Fruit fly (Drosophila melanogaster) whole organism, embryonic: ENCODE data around the gene fwe.
A peak's percentile ranks its signal among the peaks of the same experiment; 100 is the strongest.

Source experiments
- Ada2b ChIP-seq: fragments of 200-800 bp; sonication (Bioruptor generic); IDR thresholded peaks from 2 replicates; pipeline ENCODE4 v1.3.6; 2022; ENCODE audit warnings: missing biosample characterization, missing genetic modification characterization
- B-H2 ChIP-seq: fragments of 200-800 bp; sonication (Bioruptor generic); optimal IDR thresholded peaks from 2 replicates; lab custom pipeline; 2018; ENCODE audit warnings: missing biosample characterization, mild to moderate bottlenecking, missing genetic modification characterization
- BEAF-32 ChIP-seq: fragments of 200-800 bp; sonication (Bioruptor generic); optimal IDR thresholded peaks from 3 replicates; lab custom pipeline; 2017; ENCODE audit warnings: missing biosample characterization, missing genetic modification characterization, mild to moderate bottlenecking, moderate library complexity, missing genetic modification reagents
- CG10431 ChIP-seq: fragments of 200-800 bp; sonication (Bioruptor generic); optimal IDR thresholded peaks from 3 replicates; lab custom pipeline; 2018; ENCODE audit warnings: missing biosample characterization, mild to moderate bottlenecking, missing genetic modification characterization
- CG11504 ChIP-seq: fragments of 200-800 bp; sonication (Bioruptor generic); optimal IDR thresholded peaks from 3 replicates; lab custom pipeline; 2019; ENCODE audit warnings: missing biosample characterization, mild to moderate bottlenecking, missing genetic modification characterization, moderate library complexity
- CG11695 ChIP-seq: fragments of 200-800 bp; sonication (Bioruptor generic); IDR thresholded peaks from 3 replicates; pipeline ENCODE4 v1.3.6; 2022; ENCODE audit warnings: missing biosample characterization, missing genetic modification characterization
- CG13894 ChIP-seq: fragments of 200-800 bp; sonication (Bioruptor generic); optimal IDR thresholded peaks from 3 replicates; lab custom pipeline; 2018; ENCODE audit warnings: missing biosample characterization, mild to moderate bottlenecking, missing genetic modification characterization, moderate library complexity
- CG14441 ChIP-seq: fragments of 200-800 bp; sonication (Bioruptor generic); IDR thresholded peaks from 2 replicates; pipeline ENCODE4 v1.3.6; 2022; ENCODE audit warnings: missing biosample characterization, missing genetic modification characterization
- CG15269 ChIP-seq: fragments of 200-800 bp; sonication (Bioruptor generic); optimal IDR thresholded peaks from 2 replicates; lab custom pipeline; 2018; ENCODE audit warnings: missing biosample characterization, mild to moderate bottlenecking, missing genetic modification characterization, moderate library complexity
- CG15601 ChIP-seq: fragments of 200-800 bp; sonication (Bioruptor generic); optimal IDR thresholded peaks from 3 replicates; lab custom pipeline; 2019; ENCODE audit warnings: missing biosample characterization, mild to moderate bottlenecking, missing genetic modification characterization, moderate library complexity
- CG17328 ChIP-seq: fragments of 200-800 bp; sonication (Bioruptor generic); IDR thresholded peaks from 2 replicates; pipeline ENCODE4 v1.3.6; 2022; ENCODE audit warnings: missing biosample characterization, missing genetic modification characterization
- CG2889 ChIP-seq: fragments of 200-800 bp; sonication (Bioruptor generic); IDR thresholded peaks from 3 replicates; pipeline ENCODE4 v1.3.6; 2022; ENCODE audit warnings: missing biosample characterization, missing genetic modification characterization
- CG30431 ChIP-seq: fragments of 200-800 bp; sonication (Bioruptor generic); optimal IDR thresholded peaks from 2 replicates; lab custom pipeline; 2017; ENCODE audit warnings: missing biosample characterization, missing genetic modification characterization
- CG32532 ChIP-seq: fragments of 200-800 bp; sonication (Bioruptor generic); IDR thresholded peaks from 2 replicates; pipeline ENCODE4 v1.3.6; 2022; ENCODE audit warnings: missing biosample characterization, missing genetic modification characterization
- CG3281 ChIP-seq: fragments of 200-800 bp; sonication (Bioruptor generic); optimal IDR thresholded peaks from 3 replicates; lab custom pipeline; 2017; ENCODE audit warnings: missing biosample characterization, mild to moderate bottlenecking, missing genetic modification characterization
- CG4707 ChIP-seq: fragments of 200-800 bp; sonication (Bioruptor generic); optimal IDR thresholded peaks from 2 replicates; lab custom pipeline; 2018; ENCODE audit warnings: missing biosample characterization, mild to moderate bottlenecking, missing genetic modification characterization, moderate library complexity
- CG6175 ChIP-seq: fragments of 200-800 bp; sonication (Bioruptor generic); IDR thresholded peaks from 3 replicates; pipeline ENCODE4 v1.3.6; 2022; ENCODE audit warnings: missing biosample characterization, missing genetic modification characterization
- CG6272 ChIP-seq: fragments of 200-800 bp; sonication (Bioruptor generic); IDR thresholded peaks from 2 replicates; pipeline ENCODE4 v1.3.6; 2022; ENCODE audit warnings: missing biosample characterization, missing genetic modification characterization
- CG6765 ChIP-seq: fragments of 200-800 bp; sonication (Bioruptor generic); optimal IDR thresholded peaks from 3 replicates; lab custom pipeline; 2017; ENCODE audit warnings: missing biosample characterization, mild to moderate bottlenecking, missing genetic modification characterization
- CG6854 ChIP-seq: fragments of 200-800 bp; sonication (Bioruptor generic); optimal IDR thresholded peaks from 3 replicates; lab custom pipeline; 2017; ENCODE audit warnings: missing biosample characterization, mild to moderate bottlenecking, missing genetic modification characterization
- CG7556 ChIP-seq: fragments of 200-800 bp; sonication (Bioruptor generic); optimal IDR thresholded peaks from 2 replicates; lab custom pipeline; 2017; ENCODE audit warnings: missing biosample characterization, mild to moderate bottlenecking, missing genetic modification characterization
- CoRest ChIP-seq: fragments of 200-800 bp; sonication (Bioruptor generic); optimal IDR thresholded peaks from 3 replicates; lab custom pipeline; 2018; ENCODE audit warnings: missing biosample characterization, mild to moderate bottlenecking, missing genetic modification characterization, moderate library complexity
- Doc2 ChIP-seq: fragments of 200-800 bp; sonication (Bioruptor generic); IDR thresholded peaks from 2 replicates; pipeline ENCODE4 v1.3.6; 2022; ENCODE audit warnings: missing biosample characterization, missing genetic modification characterization
- E2f2 ChIP-seq: fragments of 200-800 bp; sonication (Bioruptor generic); IDR thresholded peaks from 2 replicates; pipeline ENCODE4 v1.3.6; 2022; ENCODE audit warnings: missing biosample characterization, missing genetic modification characterization
- Hand ChIP-seq: fragments of 200-800 bp; sonication (Bioruptor generic); optimal IDR thresholded peaks from 2 replicates; lab custom pipeline; 2017; ENCODE audit warnings: mild to moderate bottlenecking, missing biosample characterization, missing genetic modification reagents, missing genetic modification characterization
- HmgD ChIP-seq: fragments of 200-800 bp; sonication (Bioruptor generic); optimal IDR thresholded peaks from 3 replicates; lab custom pipeline; 2016; ENCODE audit warnings: missing biosample characterization, missing genetic modification characterization
- Kr ChIP-seq: fragments of 200-800 bp; sonication (Bioruptor generic); optimal IDR thresholded peaks from 2 replicates; lab custom pipeline; 2017; ENCODE audit warnings: missing biosample characterization, mild to moderate bottlenecking, missing genetic modification characterization
- Lhr ChIP-seq: fragments of 200-800 bp; sonication (Bioruptor generic); optimal IDR thresholded peaks from 3 replicates; lab custom pipeline; 2017; ENCODE audit warnings: mild to moderate bottlenecking, missing biosample characterization, missing genetic modification reagents, missing genetic modification characterization
- NC2α ChIP-seq: fragments of 200-800 bp; sonication (Bioruptor generic); optimal IDR thresholded peaks from 2 replicates; lab custom pipeline; 2016; ENCODE audit warnings: missing biosample characterization, missing genetic modification characterization
- amos ChIP-seq: fragments of 200-800 bp; sonication (Bioruptor generic); IDR thresholded peaks from 2 replicates; pipeline ENCODE4 v1.3.6; 2022; ENCODE audit warnings: missing biosample characterization, missing genetic modification characterization; ENCODE audit not compliant: partially characterized antibody
- ara ChIP-seq: fragments of 200-800 bp; sonication (Bioruptor generic); IDR thresholded peaks from 2 replicates; pipeline ENCODE4 v1.3.6; 2022; ENCODE audit warnings: missing biosample characterization, missing genetic modification characterization
- bbx ChIP-seq: fragments of 200-800 bp; sonication (Bioruptor generic); IDR thresholded peaks from 2 replicates; pipeline ENCODE4 v1.3.6; 2022; ENCODE audit warnings: missing biosample characterization, missing genetic modification characterization; ENCODE audit not compliant: partially characterized antibody
- cad ChIP-seq: fragments of >200 bp; optimal IDR thresholded peaks from 2 replicates; lab custom pipeline; 2017; ENCODE audit warnings: missing biosample characterization, missing genetic modification characterization
- chn ChIP-seq: fragments of 200-800 bp; sonication (Bioruptor generic); optimal IDR thresholded peaks from 2 replicates; lab custom pipeline; 2016; ENCODE audit warnings: missing biosample characterization, missing genetic modification characterization
- ci ChIP-seq: fragments of 200-800 bp; sonication (Bioruptor generic); IDR thresholded peaks from 3 replicates; pipeline ENCODE4 v1.3.6; 2022; ENCODE audit warnings: missing biosample characterization, missing genetic modification characterization
- crc ChIP-seq: fragments of 200-800 bp; sonication (Bioruptor generic); optimal IDR thresholded peaks from 2 replicates; lab custom pipeline; 2016; ENCODE audit warnings: missing biosample characterization, missing genetic modification characterization
- disco-r ChIP-seq: fragments of 200-800 bp; sonication (Bioruptor generic); optimal IDR thresholded peaks from 2 replicates; lab custom pipeline; 2016; ENCODE audit warnings: missing biosample characterization, missing genetic modification characterization
- exex ChIP-seq: fragments of 200-800 bp; sonication (Bioruptor generic); optimal IDR thresholded peaks from 4 replicates; lab custom pipeline; 2018; ENCODE audit warnings: missing biosample characterization, mild to moderate bottlenecking, missing genetic modification characterization, moderate library complexity
- gcm2 ChIP-seq: fragments of 200-800 bp; sonication (Bioruptor generic); optimal IDR thresholded peaks from 2 replicates; lab custom pipeline; 2016; ENCODE audit warnings: missing biosample characterization, missing genetic modification characterization
- ind ChIP-seq: fragments of 200-800 bp; sonication (Bioruptor generic); optimal IDR thresholded peaks from 3 replicates; lab custom pipeline; 2016; ENCODE audit warnings: missing biosample characterization, missing genetic modification characterization
- lilli ChIP-seq: fragments of 200-800 bp; sonication (Bioruptor generic); optimal IDR thresholded peaks from 3 replicates; lab custom pipeline; 2016; ENCODE audit warnings: missing biosample characterization, missing genetic modification characterization
- onecut ChIP-seq: fragments of 200-800 bp; sonication (Bioruptor generic); IDR thresholded peaks from 2 replicates; pipeline ENCODE4 v1.3.6; 2022; ENCODE audit warnings: missing biosample characterization, missing genetic modification characterization
- otp ChIP-seq: fragments of 200-800 bp; sonication (Bioruptor generic); IDR thresholded peaks from 3 replicates; pipeline ENCODE4, ENCODE4 v1.3.6; 2022; ENCODE audit warnings: missing biosample characterization, missing genetic modification characterization
- pan ChIP-seq, 4 experiments: fragments of >200 bp in 3 of 4; fragments of 200-800 bp in 1 of 4; sonication (Bioruptor generic) in 1 of 4; optimal IDR thresholded peaks in 3 of 4; IDR thresholded peaks in 1 of 4; 2 replicates each; pipeline versions ENCODE4 v1.3.6 to Lab custom; 2017 to 2022; ENCODE audit warnings: missing biosample characterization in 2 of 4, missing genetic modification characterization in 2 of 4, mixed read lengths in 1 of 4
- pfk ChIP-seq: fragments of 200-800 bp; sonication (Bioruptor generic); optimal IDR thresholded peaks from 2 replicates; lab custom pipeline; 2018; ENCODE audit warnings: missing biosample characterization, mild to moderate bottlenecking, missing genetic modification characterization, moderate library complexity
- sc ChIP-seq, 3 experiments: fragments of >200 bp in 2 of 3; fragments of 200-800 bp in 1 of 3; sonication (Bioruptor generic) in 1 of 3; optimal IDR thresholded peaks; 2 replicates in 2 of 3; 3 replicates in 1 of 3; lab custom pipeline; 2017; ENCODE audit warnings: mild to moderate bottlenecking in 1 of 3, missing biosample characterization in 1 of 3, missing genetic modification characterization in 1 of 3, missing genetic modification reagents in 1 of 3
- sisA ChIP-seq: fragments of 200-800 bp; sonication (Bioruptor generic); IDR thresholded peaks from 2 replicates; pipeline ENCODE4 v1.3.6; 2022; ENCODE audit warnings: missing biosample characterization, missing genetic modification characterization
- ttk ChIP-seq: fragments of 200-800 bp; sonication (Bioruptor generic); IDR thresholded peaks from 2 replicates; pipeline ENCODE4 v2.1.2; 2022; ENCODE audit warnings: missing biosample characterization, missing genetic modification characterization
- wdn ChIP-seq: fragments of 200-800 bp; sonication (Bioruptor generic); IDR thresholded peaks from 2 replicates; pipeline ENCODE4 v1.3.6; 2022; ENCODE audit warnings: missing biosample characterization, missing genetic modification characterization
- zen2 ChIP-seq: fragments of 200-800 bp; sonication (Bioruptor generic); IDR thresholded peaks from 3 replicates; pipeline ENCODE4 v1.3.6; 2022; ENCODE audit warnings: missing biosample characterization, missing genetic modification characterization; ENCODE audit not compliant: partially characterized antibody

Gene fwe

DNA sequence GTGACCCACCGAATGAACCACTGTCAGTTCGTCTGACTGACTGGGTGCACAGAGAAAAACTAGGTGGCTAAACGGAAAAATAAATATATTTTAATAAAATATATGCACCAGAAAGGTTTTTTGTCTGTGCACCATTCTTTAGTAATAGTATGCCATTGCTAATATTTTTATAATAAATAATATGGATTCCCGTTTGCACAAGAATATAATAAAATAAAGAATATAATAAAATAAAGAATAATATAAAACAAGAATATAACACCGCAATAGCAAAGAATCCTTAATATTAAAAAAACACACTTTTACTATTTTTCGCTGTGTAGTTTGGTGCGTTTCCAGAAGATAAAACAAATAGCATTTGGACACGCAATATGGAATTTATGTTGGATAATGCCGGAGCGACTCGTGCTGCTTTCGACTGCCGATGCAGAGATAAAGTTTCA lies 47.2 kb downstream of the fwe start (continued):
- peak; percentile 51; the same call in 1 of the 2 replicates for TF ChIP-seq ara (GFP tag; lab: Robert Waterston, UW)
- no peak for TF ChIP-seq Hand (GFP tag; lab: Kevin White, UChicago)
- TF ChIP-seq Lhr (GFP tag; lab: Kevin White, UChicago), result no peak
- TF ChIP-seq CG6175, result no peak
- no peak for TF ChIP-seq Kr (GFP tag; lab: Kevin White, UChicago)
- TF ChIP-seq ci (GFP tag; lab: Robert Waterston, UW), result peak; percentile 19; the same call in 1 of the 3 replicates
- no peak for TF ChIP-seq chn (GFP tag; lab: Kevin White, UChicago)
- TF ChIP-seq CG6272, result no peak
- no peak for TF ChIP-seq cad (GFP tag; lab: Kevin White, UChicago)
- TF ChIP-seq CG6765 (GFP tag; lab: Kevin White, UChicago), result no peak
- peak; percentile 64 for TF ChIP-seq CG15601 (tag; lab: Kevin White, UChicago)
- TF ChIP-seq HmgD (GFP tag; lab: Kevin White, UChicago), result no peak
- peak; percentile 78 for TF ChIP-seq CoRest (tag; lab: Kevin White, UChicago)
- no peak for TF ChIP-seq disco-r (GFP tag; lab: Kevin White, UChicago)
- TF ChIP-seq crc (GFP tag; lab: Kevin White, UChicago), result no peak
- TF ChIP-seq CG14441 (GFP tag; lab: Robert Waterston, UW), result no peak
- TF ChIP-seq BEAF-32 (GFP tag; lab: Kevin White, UChicago), result no peak
- TF ChIP-seq Doc2, result no peak
- TF ChIP-seq CG30431 (GFP tag; lab: Kevin White, UChicago), result peak; percentile 62
- TF ChIP-seq sisA (GFP tag; lab: Robert Waterston, UW), result peak; percentile 51; the same call in 1 of the 2 replicates
- no peak for TF ChIP-seq wdn
- TF ChIP-seq pfk (GFP tag; lab: Kevin White, UChicago), result no peak
- no peak for TF ChIP-seq amos (GFP tag; lab: Robert Waterston, UW)
- no peak for TF ChIP-seq CG13894 (tag; lab: Kevin White, UChicago)
- 0 out of 3 replicates have a peak, but pooled peaks have one; percentile 19 for TF ChIP-seq CG11695 (GFP tag; lab: Robert Waterston, UW)
- no peak for TF ChIP-seq bbx (GFP tag; lab: Robert Waterston, UW)
- TF ChIP-seq NC2α (GFP tag; lab: Kevin White, UChicago), result no peak
- no peak for TF ChIP-seq B-H2 (GFP tag; lab: Kevin White, UChicago)
- TF ChIP-seq onecut, result peak; percentile 33
- TF ChIP-seq CG10431 (GFP tag; lab: Kevin White, UChicago), result peak; percentile 47
- 0 out of 2 replicates have a peak, but pooled peaks have one; percentile 9 for TF ChIP-seq Ada2b (GFP tag; lab: Robert Waterston, UW)
- TF ChIP-seq CG2889 (GFP tag; lab: Robert Waterston, UW), result no peak
- TF ChIP-seq otp (GFP tag; lab: Robert Waterston, UW), result peak; percentile 65; the same call in 1 of the 3 replicates
- TF ChIP-seq lilli (GFP tag; lab: Kevin White, UChicago), result peak; percentile 32
- TF ChIP-seq CG11504, result peak; percentile 85
- peak; percentile 61 for TF ChIP-seq CG15269 (tag; lab: Kevin White, UChicago)
- TF ChIP-seq CG17328 (GFP tag; lab: Robert Waterston, UW), result peak; percentile 57
- TF ChIP-seq pan (optimal IDR thresholded peaks at IDR 0.05; lab: Kevin White, UChicago), result no peak
- peak in 1 of 2 experiments; percentile 35 for TF ChIP-seq pan (GFP tag; optimal IDR thresholded peaks at IDR 0.05 in 1 of 2, IDR thresholded peaks at IDR 0.05 in 1 of 2)
- peak; percentile 70 for TF ChIP-seq CG7556 (GFP tag; lab: Kevin White, UChicago)
- TF ChIP-seq CG32532 (GFP tag; lab: Robert Waterston, UW), result no peak
- TF ChIP-seq E2f2, result peak; percentile 14; the same call in 1 of the 2 replicates
- no peak for TF ChIP-seq gcm2
- peak; percentile 37 for TF ChIP-seq ind (GFP tag; lab: Kevin White, UChicago)
- TF ChIP-seq sc (optimal IDR thresholded peaks at IDR 0.05; lab: Kevin White, UChicago), result no peak
- peak; percentile 70 for TF ChIP-seq sc (GFP tag; optimal IDR thresholded peaks at IDR 0.05; lab: Kevin White, UChicago)
- TF ChIP-seq exex, result no peak
- peak; percentile 43 for TF ChIP-seq CG3281 (GFP tag; lab: Kevin White, UChicago)
- no peak for TF ChIP-seq CG4707
- TF ChIP-seq zen2 (GFP tag; lab: Robert Waterston, UW), result no peak
- no peak for TF ChIP-seq CG6854
- TF ChIP-seq ttk, result no peak
